Fruit fly (Drosophila melanogaster) whole organism, embryonic: ENCODE results near the gene scramb2.

ENCODE experiments used
- Atf6 ChIP-seq: fragments of 200-800 bp; sonication (Bioruptor generic); IDR thresholded peaks from 2 replicates; pipeline ENCODE4 v1.3.6; 2022; ENCODE audit warnings: missing biosample characterization, missing genetic modification characterization
- Blimp-1 ChIP-seq: fragments of 200-800 bp; sonication (Bioruptor generic); optimal IDR thresholded peaks from 3 replicates; lab custom pipeline; 2018; ENCODE audit warnings: missing biosample characterization, missing genetic modification characterization, mild to moderate bottlenecking, moderate library complexity, missing genetic modification reagents
- CG1233 ChIP-seq: fragments of 200-800 bp; sonication (Bioruptor generic); optimal IDR thresholded peaks from 4 replicates; lab custom pipeline; 2018; ENCODE audit warnings: missing biosample characterization, mild to moderate bottlenecking, missing genetic modification characterization
- CG13894 ChIP-seq: fragments of 200-800 bp; sonication (Bioruptor generic); optimal IDR thresholded peaks from 3 replicates; lab custom pipeline; 2018; ENCODE audit warnings: missing biosample characterization, mild to moderate bottlenecking, missing genetic modification characterization, moderate library complexity
- CG14667 ChIP-seq: fragments of 200-800 bp; sonication (Bioruptor generic); IDR thresholded peaks from 2 replicates; pipeline ENCODE4 v1.3.6; 2022; ENCODE audit warnings: missing biosample characterization, missing genetic modification characterization
- CG15696 ChIP-seq: fragments of 200-800 bp; sonication (Bioruptor generic); optimal IDR thresholded peaks from 2 replicates; lab custom pipeline; 2019; ENCODE audit warnings: missing biosample characterization, mild to moderate bottlenecking, missing genetic modification characterization, moderate library complexity
- CG1603 ChIP-seq: fragments of 200-800 bp; sonication (Bioruptor generic); optimal IDR thresholded peaks from 2 replicates; lab custom pipeline; 2019; ENCODE audit warnings: missing biosample characterization, mild to moderate bottlenecking, missing genetic modification characterization, moderate library complexity
- CG17829 ChIP-seq: fragments of 200-800 bp; optimal IDR thresholded peaks from 2 replicates; lab custom pipeline; 2019; ENCODE audit warnings: missing biosample characterization, mild to moderate bottlenecking, missing genetic modification characterization, moderate library complexity
- CG1832 ChIP-seq: fragments of 200-800 bp; sonication (Bioruptor generic); optimal IDR thresholded peaks from 2 replicates; lab custom pipeline; 2017; ENCODE audit warnings: missing biosample characterization, mild to moderate bottlenecking, missing genetic modification characterization, inconsistent platforms
- CG18764 ChIP-seq: fragments of 200-800 bp; sonication (Bioruptor generic); optimal IDR thresholded peaks from 3 replicates; lab custom pipeline; 2016; ENCODE audit warnings: missing biosample characterization, missing genetic modification characterization
- CG2120 ChIP-seq: fragments of 200-800 bp; sonication (Bioruptor generic); optimal IDR thresholded peaks from 3 replicates; lab custom pipeline; 2016; ENCODE audit warnings: missing biosample characterization, missing genetic modification characterization
- CG2129 ChIP-seq: fragments of 200-800 bp; sonication (Bioruptor generic); IDR thresholded peaks from 2 replicates; pipeline ENCODE4 v1.3.6; 2022; ENCODE audit warnings: missing biosample characterization, missing genetic modification characterization; ENCODE audit not compliant: partially characterized antibody
- CG30020 ChIP-seq: fragments of 200-800 bp; optimal IDR thresholded peaks from 2 replicates; lab custom pipeline; 2019; ENCODE audit warnings: missing biosample characterization, mild to moderate bottlenecking, missing genetic modification characterization, moderate library complexity
- CG34376 ChIP-seq: fragments of 200-800 bp; sonication (Bioruptor generic); optimal IDR thresholded peaks from 2 replicates; lab custom pipeline; 2018; ENCODE audit warnings: missing biosample characterization, mild to moderate bottlenecking, missing genetic modification characterization
- CG3726 ChIP-seq: fragments of 200-800 bp; sonication (Bioruptor generic); IDR thresholded peaks from 3 replicates; pipeline ENCODE4, ENCODE4 v1.3.6; 2022; ENCODE audit warnings: missing biosample characterization, missing genetic modification characterization
- CG4282 ChIP-seq: fragments of 200-800 bp; sonication (Bioruptor generic); optimal IDR thresholded peaks from 2 replicates; lab custom pipeline; 2016; ENCODE audit warnings: missing biosample characterization, missing genetic modification characterization
- CG5245 ChIP-seq: fragments of 200-800 bp; sonication (Bioruptor generic); optimal IDR thresholded peaks from 3 replicates; lab custom pipeline; 2016; ENCODE audit warnings: missing biosample characterization, missing genetic modification characterization
- CG6689 ChIP-seq: fragments of 200-800 bp; sonication (Bioruptor generic); IDR thresholded peaks from 2 replicates; pipeline ENCODE4 v1.3.6; 2022; ENCODE audit warnings: missing biosample characterization, missing genetic modification characterization
- CG7271 ChIP-seq: fragments of 200-800 bp; sonication (Bioruptor generic); optimal IDR thresholded peaks from 2 replicates; lab custom pipeline; 2018; ENCODE audit warnings: missing biosample characterization, mild to moderate bottlenecking, missing genetic modification characterization, moderate library complexity
- CG7928 ChIP-seq: fragments of 200-800 bp; sonication (Bioruptor generic); optimal IDR thresholded peaks from 2 replicates; lab custom pipeline; 2017; ENCODE audit warnings: missing biosample characterization, mild to moderate bottlenecking, missing genetic modification characterization
- CG8290 ChIP-seq, 3 experiments: fragments of 200-800 bp; sonication (Bioruptor generic); optimal IDR thresholded peaks; 2 replicates each; lab custom pipeline; 2016 to 2019; ENCODE audit warnings: missing biosample characterization in 3 of 3, missing genetic modification characterization in 3 of 3, mild to moderate bottlenecking in 2 of 3, moderate library complexity in 1 of 3
- CG8388 ChIP-seq: fragments of 200-800 bp; sonication (Bioruptor generic); optimal IDR thresholded peaks from 2 replicates; lab custom pipeline; 2019; ENCODE audit warnings: missing biosample characterization, mild to moderate bottlenecking, missing genetic modification characterization, moderate library complexity
- CoRest ChIP-seq: fragments of 200-800 bp; sonication (Bioruptor generic); optimal IDR thresholded peaks from 3 replicates; lab custom pipeline; 2018; ENCODE audit warnings: missing biosample characterization, mild to moderate bottlenecking, missing genetic modification characterization, moderate library complexity
- Dp ChIP-seq: fragments of 200-800 bp; sonication (Bioruptor generic); optimal IDR thresholded peaks from 2 replicates; lab custom pipeline; 2018; ENCODE audit warnings: missing biosample characterization, mild to moderate bottlenecking, missing genetic modification characterization, moderate library complexity
- Gsc ChIP-seq: fragments of 200-800 bp; sonication (Bioruptor generic); IDR thresholded peaks from 2 replicates; pipeline ENCODE4 v1.3.6; 2022; ENCODE audit warnings: missing biosample characterization, missing genetic modification characterization
- Hr51 ChIP-seq, 2 experiments: fragments of 200-800 bp; sonication (Bioruptor generic); optimal IDR thresholded peaks; 2 replicates in 1 of 2; 3 replicates in 1 of 2; lab custom pipeline; 2016 to 2018; ENCODE audit warnings: missing biosample characterization in 2 of 2, missing genetic modification characterization in 2 of 2, mild to moderate bottlenecking in 1 of 2, moderate library complexity in 1 of 2
- Hsf ChIP-seq: fragments of 200-800 bp; sonication (Bioruptor generic); optimal IDR thresholded peaks from 3 replicates; lab custom pipeline; 2016; ENCODE audit warnings: missing biosample characterization, missing genetic modification characterization
- Nf-YA ChIP-seq: fragments of 200-800 bp; sonication (Bioruptor generic); IDR thresholded peaks from 2 replicates; pipeline ENCODE4 v1.3.6; 2022; ENCODE audit warnings: missing biosample characterization, missing genetic modification characterization
- Sry-δ ChIP-seq: fragments of 200-800 bp; sonication (Bioruptor generic); optimal IDR thresholded peaks from 2 replicates; lab custom pipeline; 2016; ENCODE audit warnings: missing biosample characterization, missing genetic modification characterization
- TFAM ChIP-seq: fragments of 200-800 bp; sonication (Bioruptor generic); optimal IDR thresholded peaks from 2 replicates; lab custom pipeline; 2017; ENCODE audit warnings: missing biosample characterization, missing genetic modification characterization, inconsistent platforms
- az2 ChIP-seq: fragments of 200-800 bp; sonication (Bioruptor generic); optimal IDR thresholded peaks from 3 replicates; lab custom pipeline; 2016; ENCODE audit warnings: missing biosample characterization, missing genetic modification characterization
- bbx ChIP-seq: fragments of 200-800 bp; sonication (Bioruptor generic); IDR thresholded peaks from 2 replicates; pipeline ENCODE4 v1.3.6; 2022; ENCODE audit warnings: missing biosample characterization, missing genetic modification characterization; ENCODE audit not compliant: partially characterized antibody
- chn ChIP-seq: fragments of 200-800 bp; sonication (Bioruptor generic); optimal IDR thresholded peaks from 2 replicates; lab custom pipeline; 2016; ENCODE audit warnings: missing biosample characterization, missing genetic modification characterization
- croc ChIP-seq: fragments of 200-800 bp; sonication (Bioruptor generic); conservative IDR thresholded peaks from 3 replicates; pipeline ENCODE4 v1.3.6; 2022; ENCODE audit warnings: missing biosample characterization, missing genetic modification characterization
- eve ChIP-seq, 2 experiments: fragments of >200 bp; optimal IDR thresholded peaks; 2 replicates each; lab custom pipeline; 2017; ENCODE audit warnings: missing biosample characterization in 2 of 2, missing genetic modification characterization in 2 of 2
- fd102C ChIP-seq: fragments of 200-800 bp; sonication (Bioruptor generic); optimal IDR thresholded peaks from 2 replicates; lab custom pipeline; 2018; ENCODE audit warnings: missing biosample characterization, mild to moderate bottlenecking, missing genetic modification characterization, moderate library complexity
- fru ChIP-seq: fragments of >200 bp; optimal IDR thresholded peaks from 2 replicates; lab custom pipeline; 2017
- her ChIP-seq: fragments of 200-800 bp; sonication (Bioruptor generic); optimal IDR thresholded peaks from 2 replicates; lab custom pipeline; 2016; ENCODE audit warnings: missing biosample characterization, missing genetic modification characterization
- kah ChIP-seq: fragments of 200-800 bp; sonication (Bioruptor generic); optimal IDR thresholded peaks from 2 replicates; lab custom pipeline; 2018; ENCODE audit warnings: missing biosample characterization, mild to moderate bottlenecking, missing genetic modification characterization
- mam ChIP-seq: fragments of 200-800 bp; sonication (Bioruptor generic); optimal IDR thresholded peaks from 3 replicates; lab custom pipeline; 2016; ENCODE audit warnings: missing biosample characterization, missing genetic modification characterization
- nau ChIP-seq: fragments of 200-800 bp; sonication (Bioruptor generic); optimal IDR thresholded peaks from 3 replicates; lab custom pipeline; 2017; ENCODE audit warnings: missing biosample characterization, mild to moderate bottlenecking, missing genetic modification characterization, missing genetic modification reagents
- phol ChIP-seq: fragments of 200-800 bp; sonication (Bioruptor generic); optimal IDR thresholded peaks from 3 replicates; lab custom pipeline; 2018; ENCODE audit warnings: missing biosample characterization, mild to moderate bottlenecking, missing genetic modification characterization, moderate library complexity
- pros ChIP-seq: fragments of 200-800 bp; sonication (Bioruptor generic); optimal IDR thresholded peaks from 3 replicates; lab custom pipeline; 2019; ENCODE audit warnings: missing biosample characterization, mild to moderate bottlenecking, missing genetic modification characterization, moderate library complexity
- scrt ChIP-seq: fragments of 200-800 bp; sonication (Bioruptor generic); optimal IDR thresholded peaks from 2 replicates; lab custom pipeline; 2018; ENCODE audit warnings: missing biosample characterization, mild to moderate bottlenecking, missing genetic modification characterization, moderate library complexity
- sd ChIP-seq: fragments of 200-800 bp; sonication (Bioruptor generic); optimal IDR thresholded peaks from 3 replicates; lab custom pipeline; 2018; ENCODE audit warnings: missing biosample characterization, mild to moderate bottlenecking, missing genetic modification characterization, moderate library complexity
- sim ChIP-seq: fragments of 200-800 bp; sonication (Bioruptor generic); IDR thresholded peaks from 2 replicates; pipeline ENCODE4 v1.3.6; 2022; ENCODE audit warnings: missing biosample characterization, missing genetic modification characterization
- sug ChIP-seq: fragments of 200-800 bp; optimal IDR thresholded peaks from 2 replicates; lab custom pipeline; 2019; ENCODE audit warnings: missing biosample characterization, mild to moderate bottlenecking, missing genetic modification characterization, moderate library complexity
- wek ChIP-seq: fragments of 200-800 bp; sonication (Bioruptor generic); optimal IDR thresholded peaks from 3 replicates; lab custom pipeline; 2018; ENCODE audit warnings: missing biosample characterization, mild to moderate bottlenecking, missing genetic modification characterization, moderate library complexity

Gene scramb2

DNA sequence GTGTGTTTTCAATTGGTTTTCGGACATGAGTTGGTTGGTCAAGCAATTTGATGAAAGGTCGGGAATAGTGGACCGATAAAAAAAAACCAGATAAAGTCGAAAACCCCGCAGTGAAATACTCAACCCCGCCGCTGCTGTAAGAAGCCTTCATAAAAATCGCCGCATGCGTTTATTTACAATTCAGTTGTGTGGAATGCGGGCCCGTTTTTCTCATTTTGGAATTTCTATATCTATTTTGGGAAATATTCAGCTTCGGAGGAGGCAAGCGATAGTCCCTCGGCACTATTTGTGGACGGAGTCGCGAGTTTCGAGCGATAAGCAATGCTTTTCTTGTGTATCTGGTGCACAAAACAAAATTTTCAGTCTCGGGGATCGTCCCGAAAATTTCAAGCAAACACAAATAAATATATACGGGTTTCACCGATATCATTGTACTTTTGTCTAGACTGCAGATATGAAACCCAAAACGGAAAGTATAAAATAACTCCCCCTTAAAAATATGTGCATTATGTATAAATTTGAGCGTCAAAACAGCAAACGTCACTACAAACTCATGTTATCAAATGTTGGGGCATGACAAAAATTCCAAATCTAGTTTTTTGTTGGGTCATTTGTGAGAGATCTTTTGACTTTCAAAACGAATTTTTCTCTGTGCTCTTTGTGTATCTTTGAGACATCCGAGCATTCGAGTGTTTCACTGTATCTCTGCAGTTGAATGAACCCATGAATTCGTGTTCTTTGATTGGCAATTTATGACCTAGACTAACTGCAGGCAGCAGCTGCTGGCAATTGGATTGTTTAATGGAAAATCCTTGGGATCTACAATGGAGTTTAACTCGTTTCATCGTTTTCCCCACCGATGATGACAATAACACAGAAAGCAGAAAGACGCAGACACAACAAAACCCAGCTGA, 12.6 kb upstream of the scramb2 start (continued):
- no peak for TF ChIP-seq sim (GFP tag; lab: Robert Waterston, UW)
- no peak for TF ChIP-seq scrt (GFP tag; lab: Kevin White, UChicago)
- no peak for TF ChIP-seq fru (lab: Kevin White, UChicago)
- no peak for TF ChIP-seq CG18764 (GFP tag; lab: Kevin White, UChicago)
- TF ChIP-seq CG8290 (GFP tag; optimal IDR thresholded peaks at IDR 0.05; lab: Kevin White, UChicago), result no peak
- no peak for TF ChIP-seq CG8290 (tag; optimal IDR thresholded peaks at IDR 0.05; lab: Kevin White, UChicago)
- no peak for TF ChIP-seq CG7928
- no peak for TF ChIP-seq CG14667
- TF ChIP-seq az2, result no peak
- TF ChIP-seq Hr51 (GFP tag; optimal IDR thresholded peaks at IDR 0.05; lab: Kevin White, UChicago), result peak in 1 of 2 experiments; percentile 28
- TF ChIP-seq CoRest, result peak; percentile 59
- peak; percentile 98 for TF ChIP-seq sd (tag; lab: Kevin White, UChicago)
- no peak for TF ChIP-seq CG4282 (GFP tag; lab: Kevin White, UChicago)
- peak; percentile 1 for TF ChIP-seq CG1603 (tag; lab: Kevin White, UChicago)
- TF ChIP-seq CG8388 (GFP tag; lab: Kevin White, UChicago), result peak; percentile 29
- TF ChIP-seq CG5245 (GFP tag; lab: Kevin White, UChicago), result no peak
- no peak for TF ChIP-seq sug
- TF ChIP-seq CG17829 (tag; lab: Kevin White, UChicago), result peak; percentile 45
- TF ChIP-seq phol (tag; lab: Kevin White, UChicago), result peak; percentile 53
- no peak for TF ChIP-seq CG2129 (GFP tag; lab: Robert Waterston, UW)
- TF ChIP-seq Dp (GFP tag; lab: Kevin White, UChicago), result no peak
- TF ChIP-seq TFAM (GFP tag; lab: Kevin White, UChicago), result no peak
- TF ChIP-seq nau, result no peak
- TF ChIP-seq CG2120 (GFP tag; lab: Kevin White, UChicago), result no peak
- no peak for TF ChIP-seq Atf6
- no peak for TF ChIP-seq wek (GFP tag; lab: Kevin White, UChicago)
- no peak for TF ChIP-seq eve (GFP tag; optimal IDR thresholded peaks at IDR 0.05; lab: Kevin White, UChicago)
- TF ChIP-seq CG30020, result no peak
- peak; percentile 44 for TF ChIP-seq pros (GFP tag; lab: Kevin White, UChicago)
- no peak for TF ChIP-seq Gsc (GFP tag; lab: Robert Waterston, UW)
- TF ChIP-seq Sry-δ (GFP tag; lab: Kevin White, UChicago), result no peak
- TF ChIP-seq CG1233 (GFP tag; lab: Kevin White, UChicago), result peak; percentile 13
- TF ChIP-seq Blimp-1 (GFP tag; lab: Kevin White, UChicago), result peak; percentile 37
- TF ChIP-seq CG6689 (GFP tag; lab: Robert Waterston, UW), result no peak
- peak; percentile 47 for TF ChIP-seq CG15696 (tag; lab: Kevin White, UChicago)
- TF ChIP-seq CG34376 (GFP tag; lab: Kevin White, UChicago), result no peak
- no peak for TF ChIP-seq chn (GFP tag; lab: Kevin White, UChicago)
- peak; percentile 11 for TF ChIP-seq Hsf (GFP tag; lab: Kevin White, UChicago)
- no peak for TF ChIP-seq bbx
- TF ChIP-seq kah (GFP tag; lab: Kevin White, UChicago), result peak; percentile 36
- no peak for TF ChIP-seq fd102C (GFP tag; lab: Kevin White, UChicago)
- TF ChIP-seq mam, result no peak
- TF ChIP-seq CG13894 (tag; lab: Kevin White, UChicago), result no peak
- TF ChIP-seq CG3726 (GFP tag; lab: Robert Waterston, UW), result no peak
- TF ChIP-seq Nf-YA (GFP tag; lab: Robert Waterston, UW), result no peak
- no peak; the same call in 2 of the 3 replicates for TF ChIP-seq croc (GFP tag; lab: Robert Waterston, UW)
- no peak for TF ChIP-seq CG7271 (tag; lab: Kevin White, UChicago)
- TF ChIP-seq CG1832 (GFP tag; lab: Kevin White, UChicago), result no peak
- no peak for TF ChIP-seq her
